Fruit fly (Drosophila melanogaster) whole organism, embryonic: ENCODE measurements around the gene Osi19.

Source experiments
- CG18599 ChIP-seq: fragments of 200-800 bp; sonication (Bioruptor generic); optimal IDR thresholded peaks from 3 replicates; lab custom pipeline; 2017; ENCODE audit warnings: missing biosample characterization, missing genetic modification characterization, mild to moderate bottlenecking, moderate library complexity, missing genetic modification reagents
- Fer2 ChIP-seq: fragments of 200-800 bp; sonication (Bioruptor generic); optimal IDR thresholded peaks from 2 replicates; lab custom pipeline; 2018; ENCODE audit warnings: missing biosample characterization, mild to moderate bottlenecking, missing genetic modification characterization, moderate library complexity
- Oaz ChIP-seq: fragments of 200-800 bp; sonication (Bioruptor generic); IDR thresholded peaks from 2 replicates; pipeline ENCODE4 v1.3.6; 2022; ENCODE audit warnings: missing biosample characterization, missing genetic modification characterization
- Pdp1 ChIP-seq, 2 experiments: fragments of 200-800 bp; sonication (Bioruptor generic); optimal IDR thresholded peaks; 3 replicates each; lab custom pipeline; 2016; ENCODE audit warnings: missing biosample characterization in 2 of 2, missing genetic modification characterization in 2 of 2, mild to moderate bottlenecking in 1 of 2, moderate library complexity in 1 of 2
- grn ChIP-seq: fragments of 200-800 bp; sonication (Bioruptor generic); optimal IDR thresholded peaks from 3 replicates; lab custom pipeline; 2017; ENCODE audit warnings: missing biosample characterization, missing genetic modification characterization
- ham ChIP-seq: fragments of 200-800 bp; sonication (Bioruptor generic); IDR thresholded peaks from 2 replicates; pipeline ENCODE4 v1.3.6; 2022; ENCODE audit warnings: missing biosample characterization, missing genetic modification characterization
- sens ChIP-seq: fragments of 200-800 bp; sonication (Bioruptor generic); peaks from one replicate; lab custom pipeline; 2016; ENCODE audit warnings: missing biosample characterization, missing genetic modification characterization
- vnd ChIP-seq: fragments of 200-800 bp; sonication (Bioruptor generic); IDR thresholded peaks from 3 replicates; pipeline ENCODE4 v1.3.6; 2022; ENCODE audit warnings: missing biosample characterization, missing genetic modification characterization; ENCODE audit not compliant: partially characterized antibody
- zen2 ChIP-seq: fragments of 200-800 bp; sonication (Bioruptor generic); IDR thresholded peaks from 3 replicates; pipeline ENCODE4 v1.3.6; 2022; ENCODE audit warnings: missing biosample characterization, missing genetic modification characterization; ENCODE audit not compliant: partially characterized antibody
- zfh2 ChIP-seq: fragments of 200-800 bp; sonication (Bioruptor generic); optimal IDR thresholded peaks from 2 replicates; lab custom pipeline; 2016; ENCODE audit warnings: missing biosample characterization, missing genetic modification characterization

DNA sequence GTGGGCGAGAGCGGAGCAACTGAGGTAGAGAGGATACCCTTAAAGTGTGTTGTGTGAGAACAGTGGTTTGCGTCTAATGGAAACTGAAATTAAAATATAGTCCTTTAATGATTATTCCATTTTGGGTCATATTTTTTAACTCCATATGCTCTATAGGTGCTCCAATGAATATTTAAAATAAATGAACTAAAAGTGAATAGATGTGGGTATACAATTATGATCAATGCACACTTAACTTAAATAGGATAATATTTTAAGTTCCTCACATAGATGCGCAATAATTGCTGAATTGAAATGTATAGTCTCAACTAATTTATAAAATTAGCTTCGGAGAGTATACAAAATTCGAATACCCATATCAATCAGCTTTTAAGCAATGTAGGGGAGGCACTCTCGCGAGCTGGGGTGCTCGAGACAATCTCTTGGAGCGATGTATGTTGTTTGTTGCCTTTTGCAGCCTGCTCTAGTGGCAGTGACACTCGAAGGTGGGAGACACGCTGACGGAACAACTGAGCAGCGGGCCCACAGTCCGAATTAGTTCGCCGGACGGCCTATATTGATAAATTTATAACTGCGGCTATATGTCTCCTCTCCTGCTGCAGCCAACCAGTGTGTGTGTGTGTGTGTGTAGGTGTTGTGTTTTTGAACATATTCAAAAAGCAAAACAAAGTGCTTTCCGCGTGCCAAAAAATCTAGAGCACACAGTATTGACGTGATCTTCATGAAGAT is 18.6 kb downstream of the Osi19 start:
- TF ChIP-seq zen2 (no peak), Pdp1 (GFP tag; optimal IDR thresholded peaks at IDR 0.05; lab: Kevin White, UChicago) (peak in 1 of 2 experiments; percentile 69), Fer2 (tag; lab: Kevin White, UChicago) (no peak), sens (GFP tag; lab: Kevin White, UChicago) (peak; percentile 95), CG18599 (GFP tag; lab: Kevin White, UChicago) (peak; percentile 82), ham (GFP tag; lab: Robert Waterston, UW) (no peak), Oaz (GFP tag; lab: Robert Waterston, UW) (no peak), vnd (GFP tag; lab: Robert Waterston, UW) (no peak), zfh2 (GFP tag; lab: Kevin White, UChicago) (peak; percentile 22), grn (GFP tag; lab: Kevin White, UChicago) (no peak)
